Worm (Caenorhabditis elegans) whole organism, L2 larva: ENCODE data around the gene ccch-5.

Experiments
- C34F6.9 ChIP-seq: fragments of 150-350 bp; optimal IDR thresholded peaks from 2 replicates; lab custom pipeline; 2014; ENCODE audit warnings: missing biosample characterization, missing genetic modification characterization
- F13H6.1 ChIP-seq: sonication (generic microtip); optimal IDR thresholded peaks from 2 replicates; lab custom pipeline; 2016; ENCODE audit warnings: missing genetic modification characterization, missing compliant biosample characterization
- R02D3.7 ChIP-seq: fragments of 150-350 bp; optimal IDR thresholded peaks from 2 replicates; lab custom pipeline; 2014; ENCODE audit warnings: missing biosample characterization, missing genetic modification characterization
- Y55F3AM.14 ChIP-seq: fragments of 200-800 bp; sonication (Bioruptor generic); optimal IDR thresholded peaks from 2 replicates; lab custom pipeline; 2018; ENCODE audit warnings: mild to moderate bottlenecking, missing genetic modification characterization, missing compliant biosample characterization
- ZK546.5 ChIP-seq: sonication (generic microtip); optimal IDR thresholded peaks from 2 replicates; lab custom pipeline; 2017; ENCODE audit warnings: missing biosample characterization, missing genetic modification characterization
- alr-1 ChIP-seq: fragments of 150-350 bp; optimal IDR thresholded peaks from 2 replicates; lab custom pipeline; 2014; ENCODE audit warnings: missing biosample characterization, missing genetic modification characterization
- aly-2 ChIP-seq: fragments of 150-350 bp; optimal IDR thresholded peaks from 2 replicates; lab custom pipeline; 2014; ENCODE audit warnings: missing biosample characterization, missing genetic modification characterization
- ama-1 ChIP-seq: fragments of 150-350 bp; optimal IDR thresholded peaks from 2 replicates; lab custom pipeline; 2018; ENCODE audit warnings: inconsistent platforms
- blmp-1 ChIP-seq: sonication (generic microtip); optimal IDR thresholded peaks from 2 replicates; lab custom pipeline; 2017; ENCODE audit warnings: missing genetic modification characterization, mild to moderate bottlenecking, missing compliant biosample characterization, antibody characterized with exemption, moderate library complexity; ENCODE audit not compliant: insufficient read depth
- ceh-82 ChIP-seq: fragments of 150-350 bp; optimal IDR thresholded peaks from 2 replicates; lab custom pipeline; 2014; ENCODE audit warnings: missing biosample characterization, missing genetic modification characterization
- crh-2 ChIP-seq: sonication (generic microtip); optimal IDR thresholded peaks from 2 replicates; lab custom pipeline; 2017; ENCODE audit warnings: missing biosample characterization, missing genetic modification characterization
- elt-1 ChIP-seq: fragments of 150-350 bp; optimal IDR thresholded peaks from 2 replicates; lab custom pipeline; 2014; ENCODE audit warnings: missing biosample characterization, missing genetic modification characterization
- elt-3 ChIP-seq: sonication (generic microtip); optimal IDR thresholded peaks from 2 replicates; lab custom pipeline; 2017; ENCODE audit warnings: missing biosample characterization, missing genetic modification characterization
- fos-1 ChIP-seq: fragments of 150-350 bp; optimal IDR thresholded peaks from 2 replicates; lab custom pipeline; 2014; ENCODE audit warnings: missing biosample characterization, missing genetic modification characterization
- gmeb-1 ChIP-seq: fragments of 150-350 bp; optimal IDR thresholded peaks from 2 replicates; lab custom pipeline; 2014; ENCODE audit warnings: missing biosample characterization, missing genetic modification characterization
- lin-11 ChIP-seq: fragments of 150-350 bp; sonication (generic microtip); optimal IDR thresholded peaks from 2 replicates; lab custom pipeline; 2014; ENCODE audit warnings: missing biosample characterization, missing genetic modification characterization, inconsistent platforms, mixed read lengths
- lin-13 ChIP-seq: fragments of 150-350 bp; optimal IDR thresholded peaks from 2 replicates; lab custom pipeline; 2014; ENCODE audit warnings: missing biosample characterization, missing genetic modification reagents, missing genetic modification characterization
- lin-39 ChIP-seq: fragments of 150-350 bp; optimal IDR thresholded peaks from 2 replicates; lab custom pipeline; 2014; ENCODE audit warnings: missing biosample characterization, missing genetic modification reagents, missing genetic modification characterization
- lsy-2 ChIP-seq, 2 experiments: fragments of 150-350 bp in 1 of 2; sonication (generic microtip) in 1 of 2; optimal IDR thresholded peaks; 2 replicates each; lab custom pipeline; 2014 to 2017; ENCODE audit warnings: missing biosample characterization in 2 of 2, missing genetic modification characterization in 2 of 2
- mab-5 ChIP-seq: fragments of 150-350 bp; optimal IDR thresholded peaks from 2 replicates; lab custom pipeline; 2014; ENCODE audit warnings: missing biosample characterization, missing genetic modification characterization
- nhr-10 ChIP-seq: sonication (generic microtip); optimal IDR thresholded peaks from 2 replicates; lab custom pipeline; 2017; ENCODE audit warnings: missing biosample characterization, missing genetic modification characterization
- nhr-11 ChIP-seq: fragments of 150-350 bp; optimal IDR thresholded peaks from 2 replicates; lab custom pipeline; 2014; ENCODE audit warnings: missing biosample characterization, missing genetic modification characterization
- nhr-12 ChIP-seq: fragments of 150-350 bp; optimal IDR thresholded peaks from 2 replicates; lab custom pipeline; 2014; ENCODE audit warnings: missing biosample characterization, missing genetic modification characterization
- nhr-129 ChIP-seq: fragments of 150-350 bp; optimal IDR thresholded peaks from 2 replicates; lab custom pipeline; 2014; ENCODE audit warnings: missing biosample characterization, missing genetic modification characterization
- nhr-237 ChIP-seq: fragments of 150-350 bp; optimal IDR thresholded peaks from 2 replicates; lab custom pipeline; 2014; ENCODE audit warnings: missing biosample characterization, missing genetic modification characterization
- nhr-25 ChIP-seq: fragments of 150-350 bp; sonication (generic microtip); optimal IDR thresholded peaks from 3 replicates; lab custom pipeline; 2014; ENCODE audit warnings: missing biosample characterization, missing genetic modification characterization
- nhr-6 ChIP-seq: fragments of 150-350 bp; optimal IDR thresholded peaks from 2 replicates; lab custom pipeline; 2014; ENCODE audit warnings: missing biosample characterization, missing genetic modification characterization
- nhr-77 ChIP-seq: fragments of 150-350 bp; optimal IDR thresholded peaks from 2 replicates; lab custom pipeline; 2014; ENCODE audit warnings: missing biosample characterization, missing genetic modification characterization
- peb-1 ChIP-seq: fragments of 150-350 bp; optimal IDR thresholded peaks from 2 replicates; lab custom pipeline; 2014; ENCODE audit warnings: missing biosample characterization, missing genetic modification characterization
- skn-1 ChIP-seq: sonication (generic microtip); optimal IDR thresholded peaks from 2 replicates; lab custom pipeline; 2017; ENCODE audit warnings: missing biosample characterization, missing genetic modification characterization
- sma-3 ChIP-seq: sonication (generic microtip); optimal IDR thresholded peaks from 2 replicates; lab custom pipeline; 2016; ENCODE audit warnings: missing genetic modification reagents, missing genetic modification characterization, missing compliant biosample characterization
- sma-9 ChIP-seq, 2 experiments: fragments of 150-350 bp in 1 of 2; sonication (generic microtip) in 1 of 2; optimal IDR thresholded peaks; 2 replicates each; lab custom pipeline; 2014 to 2016; ENCODE audit warnings: missing genetic modification characterization in 2 of 2, mild to moderate bottlenecking in 1 of 2, missing biosample characterization in 1 of 2, missing compliant biosample characterization in 1 of 2, missing genetic modification reagents in 1 of 2, moderate library complexity in 1 of 2
- unc-39 ChIP-seq: fragments of 150-350 bp; optimal IDR thresholded peaks from 2 replicates; lab custom pipeline; 2014; ENCODE audit warnings: missing biosample characterization, missing genetic modification characterization
- unc-62 ChIP-seq: fragments of 150-350 bp; optimal IDR thresholded peaks from 2 replicates; lab custom pipeline; 2014; ENCODE audit warnings: missing biosample characterization, missing genetic modification reagents, missing genetic modification characterization
- zag-1 ChIP-seq: fragments of 150-350 bp; optimal IDR thresholded peaks from 2 replicates; lab custom pipeline; 2014; ENCODE audit warnings: missing biosample characterization, missing genetic modification characterization
- ztf-11 ChIP-seq: sonication (generic microtip); optimal IDR thresholded peaks from 2 replicates; lab custom pipeline; 2017; ENCODE audit warnings: missing biosample characterization, missing genetic modification characterization
- ztf-4 ChIP-seq: fragments of 150-350 bp; optimal IDR thresholded peaks from 2 replicates; lab custom pipeline; 2014; ENCODE audit warnings: missing biosample characterization, missing genetic modification characterization

ccch-5 gene

DNA sequence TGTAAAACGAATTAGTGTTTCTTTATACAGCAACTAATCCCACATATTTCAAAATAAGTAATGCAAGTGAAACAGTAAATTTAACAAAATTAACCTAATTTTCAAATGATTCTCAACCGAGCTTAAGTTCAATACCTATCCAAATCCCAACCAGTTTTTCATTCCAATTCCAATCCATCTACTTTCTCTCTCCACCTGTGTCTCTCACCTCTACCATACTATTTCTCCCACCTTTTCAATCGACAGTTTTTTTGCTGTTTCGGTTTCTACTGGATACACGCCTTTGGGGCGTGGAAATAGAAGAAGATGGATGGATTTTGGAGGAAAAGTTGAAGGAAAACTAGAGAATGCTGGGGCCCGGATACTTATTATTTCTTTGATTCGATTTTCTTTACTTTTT lies 41.8 kb upstream of the ccch-5 start:
- no peak for TF ChIP-seq ama-1 (lab: Kevin White, UChicago)
- no peak for TF ChIP-seq ztf-11
- no peak for TF ChIP-seq blmp-1 (tag; lab: Kevin White, UChicago)
- no peak for TF ChIP-seq aly-2 (tag; lab: Kevin White, UChicago)
- TF ChIP-seq alr-1 (tag; lab: Kevin White, UChicago) = no peak
- TF ChIP-seq sma-9 (GFP tag; optimal IDR thresholded peaks at IDR 0.05; lab: Kevin White, UChicago) = no peak
- no peak for TF ChIP-seq sma-9 (tag; optimal IDR thresholded peaks at IDR 0.05; lab: Kevin White, UChicago)
- no peak for TF ChIP-seq skn-1
- TF ChIP-seq nhr-10 = no peak
- no peak for TF ChIP-seq R02D3.7 (tag; lab: Kevin White, UChicago)
- TF ChIP-seq Y55F3AM.14 (GFP tag; lab: Kevin White, UChicago) = no peak
- TF ChIP-seq C34F6.9 (tag; lab: Kevin White, UChicago) = no peak
- no peak for TF ChIP-seq elt-1
- TF ChIP-seq fos-1 = no peak
- no peak for TF ChIP-seq unc-39 (tag; lab: Kevin White, UChicago)

DNA sequence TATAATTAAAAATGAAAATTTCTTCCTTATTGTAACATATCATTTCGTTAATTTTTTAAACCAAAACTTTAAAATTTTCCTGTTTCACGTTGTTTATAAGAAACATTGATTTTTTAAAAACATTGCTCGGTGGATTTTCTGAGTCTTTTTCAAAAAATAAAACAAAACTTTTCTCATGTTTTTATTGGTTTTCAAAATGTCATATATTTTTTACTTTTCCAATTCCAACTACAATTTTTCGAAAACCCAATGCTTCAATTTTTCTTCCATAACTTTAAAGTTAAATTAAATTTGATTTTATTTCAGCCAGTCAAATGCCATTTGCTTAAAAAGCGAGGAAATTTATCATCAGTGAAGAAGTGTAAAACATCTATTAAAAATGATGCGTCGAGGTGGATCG lies 40.2 kb upstream of the ccch-5 start, which contains the start of gene eps-8:
Gene eps-8, plus strand, starts transcription at position 301 of the 400 bp plus-strand sequence.
- TF ChIP-seq gmeb-1 (no peak), Y55F3AM.14 (GFP tag; lab: Kevin White, UChicago) (no peak), ceh-82 (tag; lab: Kevin White, UChicago) (no peak), nhr-25 (tag; lab: Kevin White, UChicago) (no peak), nhr-237 (tag; lab: Kevin White, UChicago) (no peak), C34F6.9 (tag; lab: Kevin White, UChicago) (no peak), sma-9 (GFP tag; optimal IDR thresholded peaks at IDR 0.05; lab: Kevin White, UChicago) (no peak), sma-9 (tag; optimal IDR thresholded peaks at IDR 0.05; lab: Kevin White, UChicago) (no peak), blmp-1 (tag; lab: Kevin White, UChicago) (no peak)

DNA sequence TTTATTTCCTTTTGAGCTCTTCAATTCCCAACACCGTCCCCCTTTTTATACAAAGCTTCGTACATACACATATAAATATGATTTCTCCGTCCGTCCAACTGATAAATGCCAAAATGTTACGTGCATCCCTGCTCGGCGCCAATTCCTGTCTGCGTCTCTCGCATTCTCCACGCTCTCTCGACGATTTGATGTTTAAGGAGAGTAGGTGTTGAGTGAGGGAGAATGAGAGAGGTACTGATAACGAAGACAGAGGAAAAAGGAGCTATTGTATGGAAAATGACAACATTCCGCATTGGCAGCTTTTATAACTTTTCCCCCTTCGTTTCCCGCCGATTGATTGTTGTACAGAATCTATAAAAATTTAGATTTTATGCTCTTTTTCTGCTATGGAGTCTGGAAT lies 35.6 kb upstream of the ccch-5 start:
- no peak for TF ChIP-seq ceh-82 (tag; lab: Kevin White, UChicago)
- no peak for TF ChIP-seq lin-39 (tag; lab: Kevin White, UChicago)
- TF ChIP-seq sma-9 (GFP tag; optimal IDR thresholded peaks at IDR 0.05; lab: Kevin White, UChicago) = no peak
- TF ChIP-seq sma-9 (tag; optimal IDR thresholded peaks at IDR 0.05; lab: Kevin White, UChicago) = no peak
- TF ChIP-seq crh-2 (tag; lab: Kevin White, UChicago) = peak; percentile 45
- TF ChIP-seq lin-11 (tag; lab: Kevin White, UChicago) = no peak
- no peak for TF ChIP-seq C34F6.9 (tag; lab: Kevin White, UChicago)
- TF ChIP-seq skn-1 = no peak
- TF ChIP-seq ama-1 (lab: Kevin White, UChicago) = no peak
- no peak for TF ChIP-seq nhr-6
- peak; percentile 22 for TF ChIP-seq gmeb-1
- peak; percentile 33 for TF ChIP-seq sma-3 (GFP tag; lab: Kevin White, UChicago)
- no peak for TF ChIP-seq elt-3 (tag; lab: Kevin White, UChicago)
- TF ChIP-seq ztf-11 = no peak
- no peak for TF ChIP-seq ZK546.5
- TF ChIP-seq nhr-12 (tag; lab: Kevin White, UChicago) = no peak
- TF ChIP-seq R02D3.7 (tag; lab: Kevin White, UChicago) = no peak
- no peak for TF ChIP-seq aly-2 (tag; lab: Kevin White, UChicago)
- TF ChIP-seq unc-39 (tag; lab: Kevin White, UChicago) = no peak
- no peak for TF ChIP-seq ztf-4 (tag; lab: Kevin White, UChicago)
- no peak for TF ChIP-seq unc-62
- peak; percentile 30 for TF ChIP-seq F13H6.1
- TF ChIP-seq nhr-11 (tag; lab: Kevin White, UChicago) = no peak
- no peak for TF ChIP-seq nhr-77 (tag; lab: Kevin White, UChicago)
- peak; percentile 53 for TF ChIP-seq nhr-129 (tag; lab: Kevin White, UChicago)
- TF ChIP-seq zag-1 (tag; lab: Kevin White, UChicago) = no peak
- no peak for TF ChIP-seq lsy-2 (tag; optimal IDR thresholded peaks at IDR 0.05; lab: Kevin White, UChicago)
- TF ChIP-seq fos-1 = peak; percentile 93
- TF ChIP-seq nhr-25 (tag; lab: Kevin White, UChicago) = no peak
- TF ChIP-seq alr-1 (tag; lab: Kevin White, UChicago) = no peak
- no peak for TF ChIP-seq Y55F3AM.14 (GFP tag; lab: Kevin White, UChicago)
- TF ChIP-seq peb-1 (tag; lab: Kevin White, UChicago) = no peak
- no peak for TF ChIP-seq mab-5
- no peak for TF ChIP-seq lin-13 (GFP tag; lab: Kevin White, UChicago)
